Fruit fly (Drosophila melanogaster): ENCODE results near the gene CG11630.

DNA sequence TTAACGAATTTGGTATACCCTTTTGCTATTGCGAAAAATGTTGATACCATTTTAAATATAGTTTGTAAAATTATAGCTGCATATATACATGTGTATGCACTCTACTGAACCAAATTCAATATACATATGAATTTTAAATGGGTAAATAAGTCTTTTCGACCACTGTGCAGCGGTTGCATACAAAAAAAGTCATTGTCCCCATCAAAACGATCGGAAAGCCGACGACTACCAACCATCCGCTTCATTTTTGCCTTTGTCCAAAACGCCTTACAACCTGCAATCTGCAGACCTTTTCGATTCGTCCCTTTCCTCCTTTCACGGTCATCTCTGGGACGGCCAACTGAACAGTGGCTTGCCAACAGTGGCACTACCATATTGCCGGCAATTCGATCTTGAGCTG is 18.9 kb downstream of the CG11630 start:
- TF ChIP-seq CG8301 (tag; optimal IDR thresholded peaks at IDR 0.05) (no peak), rn (GFP tag; IDR thresholded peaks at IDR 0.05) (no peak), Ets98B (GFP tag; IDR thresholded peaks at IDR 0.05) (no peak), CG17806 (tag; optimal IDR thresholded peaks at IDR 0.05) (no peak), CG13204 (GFP tag; optimal IDR thresholded peaks at IDR 0.05) (no peak)
